Fruit fly (Drosophila melanogaster) whole organism, embryonic: ENCODE measurements around the gene CG12992.
A peak's percentile ranks its signal among the peaks of the same experiment; 100 is the strongest.

Experiments
- B-H1 ChIP-seq: fragments of 200-800 bp; sonication (Bioruptor generic); IDR thresholded peaks from 3 replicates; pipeline ENCODE4 v1.3.6; 2022; ENCODE audit warnings: missing biosample characterization, missing genetic modification characterization
- CG10209 ChIP-seq: fragments of 200-800 bp; sonication (Bioruptor generic); optimal IDR thresholded peaks from 3 replicates; lab custom pipeline; 2017; ENCODE audit warnings: missing biosample characterization, mild to moderate bottlenecking, missing genetic modification characterization, missing genetic modification reagents
- CG11093 ChIP-seq: fragments of 200-800 bp; sonication (Bioruptor generic); IDR thresholded peaks from 3 replicates; pipeline ENCODE4 v1.3.6; 2022; ENCODE audit warnings: missing biosample characterization, missing genetic modification characterization
- CG11456 ChIP-seq: fragments of 200-800 bp; sonication (Bioruptor generic); IDR thresholded peaks from 3 replicates; pipeline ENCODE4 v1.3.6; 2022; ENCODE audit warnings: missing biosample characterization, missing genetic modification characterization
- CG11695 ChIP-seq: fragments of 200-800 bp; sonication (Bioruptor generic); IDR thresholded peaks from 3 replicates; pipeline ENCODE4 v1.3.6; 2022; ENCODE audit warnings: missing biosample characterization, missing genetic modification characterization
- CG12219 ChIP-seq: fragments of 200-800 bp; sonication (Bioruptor generic); optimal IDR thresholded peaks from 3 replicates; lab custom pipeline; 2018; ENCODE audit warnings: missing biosample characterization, mild to moderate bottlenecking, missing genetic modification characterization
- CG15073 ChIP-seq: fragments of 200-800 bp; sonication (Bioruptor generic); optimal IDR thresholded peaks from 2 replicates; lab custom pipeline; 2016; ENCODE audit warnings: missing biosample characterization, missing genetic modification characterization
- CG15269 ChIP-seq: fragments of 200-800 bp; sonication (Bioruptor generic); optimal IDR thresholded peaks from 2 replicates; lab custom pipeline; 2018; ENCODE audit warnings: missing biosample characterization, mild to moderate bottlenecking, missing genetic modification characterization, moderate library complexity
- CG1602 ChIP-seq: fragments of 200-800 bp; sonication (Bioruptor generic); optimal IDR thresholded peaks from 3 replicates; lab custom pipeline; 2016; ENCODE audit warnings: missing biosample characterization, missing genetic modification characterization
- CG17612 ChIP-seq: fragments of 200-800 bp; sonication (Bioruptor generic); IDR thresholded peaks from 2 replicates; pipeline ENCODE4 v1.3.6; 2022; ENCODE audit warnings: missing biosample characterization, missing genetic modification characterization
- CG1792 ChIP-seq: fragments of 200-800 bp; sonication (Bioruptor generic); optimal IDR thresholded peaks from 2 replicates; lab custom pipeline; 2016; ENCODE audit warnings: missing biosample characterization, missing genetic modification characterization
- CG18476 ChIP-seq: fragments of 200-800 bp; sonication (Bioruptor generic); optimal IDR thresholded peaks from 2 replicates; lab custom pipeline; 2016; ENCODE audit warnings: missing biosample characterization, mild to moderate bottlenecking, missing genetic modification characterization
- CG2199 ChIP-seq: fragments of 200-800 bp; sonication (Bioruptor generic); IDR thresholded peaks from 3 replicates; pipeline ENCODE4 v1.3.6; 2022; ENCODE audit warnings: missing biosample characterization, missing genetic modification characterization
- CG2678 ChIP-seq: fragments of 200-800 bp; sonication (Bioruptor generic); optimal IDR thresholded peaks from 3 replicates; lab custom pipeline; 2019; ENCODE audit warnings: missing biosample characterization, mild to moderate bottlenecking, missing genetic modification characterization, moderate library complexity
- CG2889 ChIP-seq: fragments of 200-800 bp; sonication (Bioruptor generic); IDR thresholded peaks from 3 replicates; pipeline ENCODE4 v1.3.6; 2022; ENCODE audit warnings: missing biosample characterization, missing genetic modification characterization
- CG32772 ChIP-seq: fragments of 200-800 bp; sonication (Bioruptor generic); IDR thresholded peaks from 2 replicates; pipeline ENCODE4 v1.3.6; 2022; ENCODE audit warnings: missing biosample characterization, missing genetic modification characterization
- CG5180 ChIP-seq: fragments of 200-800 bp; sonication (Bioruptor generic); optimal IDR thresholded peaks from 3 replicates; lab custom pipeline; 2017; ENCODE audit warnings: missing biosample characterization, missing genetic modification characterization, mild to moderate bottlenecking, moderate library complexity, missing genetic modification reagents
- CG6791 ChIP-seq: fragments of 200-800 bp; sonication (Bioruptor generic); IDR thresholded peaks from 3 replicates; pipeline ENCODE4 v1.3.6; 2022; ENCODE audit warnings: missing biosample characterization, missing genetic modification characterization; ENCODE audit not compliant: partially characterized antibody
- CG6813 ChIP-seq: fragments of 200-800 bp; sonication (Bioruptor generic); optimal IDR thresholded peaks from 2 replicates; lab custom pipeline; 2017; ENCODE audit warnings: missing biosample characterization, missing genetic modification characterization, mild to moderate bottlenecking, moderate library complexity, missing genetic modification reagents
- CG7357 ChIP-seq: fragments of 200-800 bp; sonication (Bioruptor generic); IDR thresholded peaks from 3 replicates; pipeline ENCODE4 v1.3.6; 2022; ENCODE audit warnings: missing biosample characterization, missing genetic modification characterization
- CG7372 ChIP-seq: fragments of 200-800 bp; sonication (Bioruptor generic); IDR thresholded peaks from 2 replicates; pipeline ENCODE4 v1.3.6; 2022; ENCODE audit warnings: missing biosample characterization, missing genetic modification characterization
- CHES-1-like ChIP-seq: fragments of 200-800 bp; sonication (Bioruptor generic); optimal IDR thresholded peaks from 2 replicates; lab custom pipeline; 2016; ENCODE audit warnings: missing biosample characterization, missing genetic modification characterization
- H2.0 ChIP-seq: fragments of 200-800 bp; sonication (Bioruptor generic); IDR thresholded peaks from 2 replicates; pipeline ENCODE4 v1.3.6; 2022; ENCODE audit warnings: missing biosample characterization, missing genetic modification characterization
- HLH4C ChIP-seq: fragments of 200-800 bp; sonication (Bioruptor generic); IDR thresholded peaks from 3 replicates; pipeline ENCODE4 v1.3.6; 2022; ENCODE audit warnings: missing biosample characterization, missing genetic modification characterization; ENCODE audit not compliant: partially characterized antibody
- Hmr ChIP-seq: fragments of 200-800 bp; sonication (Bioruptor generic); optimal IDR thresholded peaks from 3 replicates; lab custom pipeline; 2017; ENCODE audit warnings: mild to moderate bottlenecking, missing biosample characterization, missing genetic modification reagents, missing genetic modification characterization
- Hr39 ChIP-seq: fragments of >200 bp; optimal IDR thresholded peaks from 2 replicates; lab custom pipeline; 2017
- Hr78 ChIP-seq, 2 experiments: fragments of 200-800 bp in 1 of 2; fragments of >200 bp in 1 of 2; sonication (Bioruptor generic) in 1 of 2; optimal IDR thresholded peaks; 2 replicates each; lab custom pipeline; 2017 to 2019; ENCODE audit warnings: missing biosample characterization in 2 of 2, missing genetic modification characterization in 2 of 2, mild to moderate bottlenecking in 1 of 2, moderate library complexity in 1 of 2
- MTF-1 ChIP-seq: fragments of 200-800 bp; sonication (Bioruptor generic); optimal IDR thresholded peaks from 2 replicates; lab custom pipeline; 2018; ENCODE audit warnings: missing biosample characterization, mild to moderate bottlenecking, missing genetic modification characterization, borderline replicate concordance
- Myb ChIP-seq: fragments of 200-800 bp; sonication (Bioruptor generic); optimal IDR thresholded peaks from 2 replicates; lab custom pipeline; 2016; ENCODE audit warnings: missing biosample characterization, missing genetic modification characterization
- Ptx1 ChIP-seq: fragments of 200-800 bp; sonication (Bioruptor generic); IDR thresholded peaks from 2 replicates; pipeline ENCODE4 v1.3.6; 2022; ENCODE audit warnings: missing biosample characterization, missing genetic modification characterization
- Sox102F ChIP-seq: fragments of 200-800 bp; sonication (Bioruptor generic); optimal IDR thresholded peaks from 2 replicates; lab custom pipeline; 2018; ENCODE audit warnings: missing biosample characterization, mild to moderate bottlenecking, missing genetic modification characterization, moderate library complexity
- abd-A ChIP-seq: fragments of 200-800 bp; sonication (Bioruptor generic); optimal IDR thresholded peaks from 3 replicates; lab custom pipeline; 2019; ENCODE audit warnings: missing biosample characterization, mild to moderate bottlenecking, missing genetic modification characterization, moderate library complexity
- aop ChIP-seq: fragments of 200-800 bp; sonication (Bioruptor generic); IDR thresholded peaks from 2 replicates; pipeline ENCODE4 v1.3.6; 2022; ENCODE audit warnings: missing biosample characterization, missing genetic modification characterization
- ase ChIP-seq: fragments of 200-800 bp; sonication (Bioruptor generic); IDR thresholded peaks from 3 replicates; pipeline ENCODE4 v1.3.6; 2022; ENCODE audit warnings: missing biosample characterization, missing genetic modification characterization
- btn ChIP-seq: fragments of 200-800 bp; sonication (Bioruptor generic); optimal IDR thresholded peaks from 2 replicates; lab custom pipeline; 2016; ENCODE audit warnings: missing biosample characterization, missing genetic modification characterization
- caup ChIP-seq: fragments of 200-800 bp; sonication (Bioruptor generic); optimal IDR thresholded peaks from 3 replicates; lab custom pipeline; 2017; ENCODE audit warnings: missing biosample characterization, mild to moderate bottlenecking, missing genetic modification characterization, moderate library complexity; ENCODE audit not compliant: severe bottlenecking
- chinmo ChIP-seq: fragments of 200-800 bp; sonication (Bioruptor generic); IDR thresholded peaks from 4 replicates; pipeline ENCODE4 v1.3.6; 2022; ENCODE audit warnings: missing biosample characterization, missing genetic modification characterization; ENCODE audit not compliant: partially characterized antibody
- ftz-f1 ChIP-seq: fragments of 200-800 bp; sonication (Bioruptor generic); optimal IDR thresholded peaks from 2 replicates; lab custom pipeline; 2016; ENCODE audit warnings: missing biosample characterization, missing genetic modification characterization
- gro ChIP-seq: fragments of 200-800 bp; sonication (Bioruptor generic); optimal IDR thresholded peaks from 2 replicates; lab custom pipeline; 2016; ENCODE audit warnings: missing biosample characterization, missing genetic modification characterization
- h ChIP-seq: fragments of >200 bp; optimal IDR thresholded peaks from 2 replicates; lab custom pipeline; 2017
- kni ChIP-seq: fragments of 200-800 bp; sonication (Bioruptor generic); optimal IDR thresholded peaks from 3 replicates; lab custom pipeline; 2017; ENCODE audit warnings: mild to moderate bottlenecking, missing biosample characterization, missing genetic modification reagents, missing genetic modification characterization
- mld ChIP-seq: fragments of 200-800 bp; sonication (Bioruptor generic); IDR thresholded peaks from 3 replicates; pipeline ENCODE4 v1.3.6; 2022; ENCODE audit warnings: missing biosample characterization, missing genetic modification characterization; ENCODE audit not compliant: partially characterized antibody
- nom ChIP-seq: fragments of 200-800 bp; sonication (Bioruptor generic); optimal IDR thresholded peaks from 2 replicates; lab custom pipeline; 2017; ENCODE audit warnings: missing biosample characterization, missing genetic modification characterization, mild to moderate bottlenecking, moderate library complexity, missing genetic modification reagents
- pum ChIP-seq: fragments of 200-800 bp; sonication (Bioruptor generic); optimal IDR thresholded peaks from 2 replicates; lab custom pipeline; 2016; ENCODE audit warnings: missing biosample characterization, missing genetic modification characterization
- pzg ChIP-seq: fragments of 200-800 bp; sonication (Bioruptor generic); optimal IDR thresholded peaks from 3 replicates; lab custom pipeline; 2018; ENCODE audit warnings: missing biosample characterization, mild to moderate bottlenecking, missing genetic modification characterization, moderate library complexity
- salm ChIP-seq: fragments of 200-800 bp; sonication (Bioruptor generic); optimal IDR thresholded peaks from 2 replicates; lab custom pipeline; 2018; ENCODE audit warnings: missing biosample characterization, mild to moderate bottlenecking, missing genetic modification characterization
- sc ChIP-seq, 3 experiments: fragments of >200 bp in 2 of 3; fragments of 200-800 bp in 1 of 3; sonication (Bioruptor generic) in 1 of 3; optimal IDR thresholded peaks; 2 replicates in 2 of 3; 3 replicates in 1 of 3; lab custom pipeline; 2017; ENCODE audit warnings: mild to moderate bottlenecking in 1 of 3, missing biosample characterization in 1 of 3, missing genetic modification characterization in 1 of 3, missing genetic modification reagents in 1 of 3
- sens ChIP-seq: fragments of 200-800 bp; sonication (Bioruptor generic); peaks from one replicate; lab custom pipeline; 2016; ENCODE audit warnings: missing biosample characterization, missing genetic modification characterization
- slou ChIP-seq: fragments of 200-800 bp; sonication (Bioruptor generic); optimal IDR thresholded peaks from 3 replicates; lab custom pipeline; 2016; ENCODE audit warnings: missing biosample characterization, missing genetic modification characterization

Gene CG12992

DNA sequence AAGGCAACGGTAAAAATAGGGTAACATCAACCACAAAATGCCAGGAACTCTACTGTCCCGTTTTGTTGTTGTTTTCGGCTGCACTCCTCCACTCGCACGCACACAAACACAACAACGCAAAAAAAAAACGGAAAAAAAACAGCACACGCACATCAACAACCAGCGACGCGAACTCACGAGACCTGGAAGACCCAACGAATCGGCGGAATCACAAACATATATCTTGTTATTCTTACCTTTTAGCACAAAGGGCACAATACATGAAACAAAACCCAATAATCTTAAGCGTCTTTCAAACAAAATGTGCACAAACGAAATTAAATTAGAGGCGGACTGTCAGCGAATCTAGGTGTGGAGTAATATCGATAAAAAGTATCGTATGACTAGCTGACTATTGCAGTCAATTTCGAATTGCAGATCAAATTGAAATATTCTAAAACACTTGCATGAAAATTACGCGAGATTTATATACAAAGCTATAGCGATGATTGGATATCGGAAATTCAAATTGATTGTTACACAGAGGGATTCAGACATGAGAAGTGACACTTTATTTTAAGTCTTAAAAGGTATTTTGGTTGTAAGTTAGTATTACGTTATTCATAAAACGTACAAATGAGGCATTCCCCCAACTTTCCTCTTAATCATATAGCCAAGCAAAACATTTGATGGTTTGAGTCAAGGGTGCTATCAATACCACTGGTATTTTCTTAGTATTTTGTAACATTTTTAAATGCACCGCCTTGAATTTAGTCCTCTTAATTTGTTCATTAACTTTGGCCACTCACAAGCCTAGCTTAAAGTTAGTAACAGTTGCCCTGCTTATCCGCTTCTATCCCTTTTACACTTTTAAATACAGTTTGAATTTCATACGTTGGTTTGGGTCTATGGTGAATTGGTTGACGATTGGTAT lies 9.5 kb upstream of the CG12992 start, which contains the start of gene Ankle2 (continued):
- TF ChIP-seq mld (no peak), CG32772 (GFP tag; lab: Robert Waterston, UW) (peak; percentile 49), Myb (GFP tag; lab: Kevin White, UChicago) (peak; percentile 67), btn (GFP tag; lab: Kevin White, UChicago) (no peak), H2.0 (GFP tag; lab: Robert Waterston, UW) (no peak), CG12219 (GFP tag; lab: Kevin White, UChicago) (no peak), HLH4C (GFP tag; lab: Robert Waterston, UW) (peak; percentile 54; the same call in 1 of the 3 replicates), CG10209 (GFP tag; lab: Kevin White, UChicago) (no peak), CG1602 (GFP tag; lab: Kevin White, UChicago) (no peak), CG7357 (GFP tag; lab: Robert Waterston, UW) (no peak), Sox102F (GFP tag; lab: Kevin White, UChicago) (no peak), CG11093 (GFP tag; lab: Robert Waterston, UW) (no peak), Hr39 (no peak), sens (GFP tag; lab: Kevin White, UChicago) (peak; percentile 66), CG2199 (no peak), slou (GFP tag; lab: Kevin White, UChicago) (no peak), CG17612 (GFP tag; lab: Robert Waterston, UW) (no peak), aop (GFP tag; lab: Robert Waterston, UW) (no peak), CG5180 (GFP tag; lab: Kevin White, UChicago) (no peak), CG11456 (GFP tag; lab: Robert Waterston, UW) (no peak), CG6813 (GFP tag; lab: Kevin White, UChicago) (no peak), CG7372 (GFP tag; lab: Robert Waterston, UW) (no peak), salm (no peak), chinmo (GFP tag; lab: Robert Waterston, UW) (peak; percentile 61; the same call in 1 of the 4 replicates), CHES-1-like (GFP tag; lab: Kevin White, UChicago) (no peak), CG11695 (no peak), CG18476 (GFP tag; lab: Kevin White, UChicago) (no peak), abd-A (no peak), CG15073 (GFP tag; lab: Kevin White, UChicago) (no peak), sc (optimal IDR thresholded peaks at IDR 0.05; lab: Kevin White, UChicago) (no peak), sc (GFP tag; optimal IDR thresholded peaks at IDR 0.05; lab: Kevin White, UChicago) (no peak), CG15269 (tag; lab: Kevin White, UChicago) (no peak), B-H1 (GFP tag; lab: Robert Waterston, UW) (no peak), h (lab: Kevin White, UChicago) (no peak), CG6791 (GFP tag; lab: Robert Waterston, UW) (peak; percentile 61), ftz-f1 (GFP tag; lab: Kevin White, UChicago) (no peak), Hr78 (GFP tag; optimal IDR thresholded peaks at IDR 0.05; lab: Kevin White, UChicago) (no peak), CG1792 (GFP tag; lab: Kevin White, UChicago) (no peak), Hmr (no peak), nom (GFP tag; lab: Kevin White, UChicago) (peak; percentile 31), kni (GFP tag; lab: Kevin White, UChicago) (no peak), Ptx1 (GFP tag; lab: Robert Waterston, UW) (no peak), ase (no peak), caup (GFP tag; lab: Kevin White, UChicago) (no peak), MTF-1 (GFP tag; lab: Kevin White, UChicago) (no peak), gro (GFP tag; lab: Kevin White, UChicago) (no peak), pum (no peak), CG2678 (no peak), pzg (GFP tag; lab: Kevin White, UChicago) (peak; percentile 47), CG2889 (no peak)
